Worm (Caenorhabditis elegans): ENCODE data around the gene T05A12.4.

DNA sequence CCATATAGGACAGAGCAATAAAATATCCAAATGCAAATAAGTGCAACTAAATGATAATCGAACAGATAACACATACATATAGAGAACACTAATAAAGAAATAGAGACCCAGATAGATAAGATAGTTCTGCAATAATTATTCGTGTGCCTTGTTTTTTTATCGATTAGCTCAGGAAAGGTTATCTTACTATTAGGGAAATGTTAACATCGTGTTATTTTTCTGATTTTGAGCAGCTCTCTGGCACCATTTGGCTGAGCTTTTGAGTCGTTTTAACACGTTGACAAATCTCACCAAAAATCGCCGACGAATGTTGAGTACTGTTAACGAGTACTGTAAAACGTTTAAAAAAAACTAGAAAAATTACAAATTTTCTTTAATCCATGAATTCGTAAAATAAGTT, 40.7 kb downstream of the T05A12.4 start, which contains the start of gene cest-6:
- TF ChIP-seq nhr-179 (tag; optimal IDR thresholded peaks at IDR 0.05) (no peak), pha-4 (tag; optimal IDR thresholded peaks at IDR 0.05) (no peak), ama-1 (optimal IDR thresholded peaks at IDR 0.05) (no peak), ama-1 (GFP tag; optimal IDR thresholded peaks at IDR 0.05) (no peak), athp-1 (tag; optimal IDR thresholded peaks at IDR 0.05) (no peak), egl-18 (GFP tag; IDR thresholded peaks at IDR 0.05) (no peak), madf-10 (tag; optimal IDR thresholded peaks at IDR 0.05) (no peak)

Measured in whole organism, young adult.